Fruit fly (Drosophila melanogaster) whole organism, embryonic: ENCODE results near the gene tex.
A peak's percentile ranks its signal among the peaks of the same experiment; 100 is the strongest.

Experiments used
- CG10366 ChIP-seq: fragments of 200-800 bp; sonication (Bioruptor generic); IDR thresholded peaks from 2 replicates; pipeline ENCODE4 v1.3.6; 2022; ENCODE audit warnings: missing biosample characterization, missing genetic modification characterization
- CG10979 ChIP-seq: fragments of 200-800 bp; sonication (Bioruptor generic); optimal IDR thresholded peaks from 2 replicates; lab custom pipeline; 2018; ENCODE audit warnings: missing biosample characterization, mild to moderate bottlenecking, missing genetic modification characterization, moderate library complexity
- CG15011 ChIP-seq: fragments of 200-800 bp; sonication (Bioruptor generic); optimal IDR thresholded peaks from 3 replicates; lab custom pipeline; 2018; ENCODE audit warnings: missing biosample characterization, mild to moderate bottlenecking, missing genetic modification characterization
- CG15601 ChIP-seq: fragments of 200-800 bp; sonication (Bioruptor generic); optimal IDR thresholded peaks from 3 replicates; lab custom pipeline; 2019; ENCODE audit warnings: missing biosample characterization, mild to moderate bottlenecking, missing genetic modification characterization, moderate library complexity
- CG16815 ChIP-seq: fragments of 200-800 bp; sonication (Bioruptor generic); optimal IDR thresholded peaks from 3 replicates; lab custom pipeline; 2017; ENCODE audit warnings: missing biosample characterization, mild to moderate bottlenecking, missing genetic modification characterization
- CG17328 ChIP-seq: fragments of 200-800 bp; sonication (Bioruptor generic); IDR thresholded peaks from 2 replicates; pipeline ENCODE4 v1.3.6; 2022; ENCODE audit warnings: missing biosample characterization, missing genetic modification characterization
- CG17568 ChIP-seq: fragments of 200-800 bp; sonication (Bioruptor generic); optimal IDR thresholded peaks from 2 replicates; lab custom pipeline; 2018; ENCODE audit warnings: missing biosample characterization, mild to moderate bottlenecking, missing genetic modification characterization, moderate library complexity
- CG17829 ChIP-seq: fragments of 200-800 bp; optimal IDR thresholded peaks from 2 replicates; lab custom pipeline; 2019; ENCODE audit warnings: missing biosample characterization, mild to moderate bottlenecking, missing genetic modification characterization, moderate library complexity
- CG30020 ChIP-seq: fragments of 200-800 bp; optimal IDR thresholded peaks from 2 replicates; lab custom pipeline; 2019; ENCODE audit warnings: missing biosample characterization, mild to moderate bottlenecking, missing genetic modification characterization, moderate library complexity
- CG30403 ChIP-seq: fragments of 200-800 bp; sonication (Bioruptor generic); optimal IDR thresholded peaks from 3 replicates; lab custom pipeline; 2016; ENCODE audit warnings: missing biosample characterization, missing genetic modification characterization
- CG32772 ChIP-seq: fragments of 200-800 bp; sonication (Bioruptor generic); IDR thresholded peaks from 2 replicates; pipeline ENCODE4 v1.3.6; 2022; ENCODE audit warnings: missing biosample characterization, missing genetic modification characterization
- CG34224 ChIP-seq: fragments of 200-800 bp; sonication (Bioruptor generic); IDR thresholded peaks from 3 replicates; pipeline ENCODE4 v1.3.6; 2022; ENCODE audit warnings: missing biosample characterization, missing genetic modification characterization; ENCODE audit not compliant: partially characterized antibody
- CG4707 ChIP-seq: fragments of 200-800 bp; sonication (Bioruptor generic); optimal IDR thresholded peaks from 2 replicates; lab custom pipeline; 2018; ENCODE audit warnings: missing biosample characterization, mild to moderate bottlenecking, missing genetic modification characterization, moderate library complexity
- CG6654 ChIP-seq: fragments of 200-800 bp; sonication (Bioruptor generic); optimal IDR thresholded peaks from 2 replicates; lab custom pipeline; 2017; ENCODE audit warnings: missing biosample characterization, mild to moderate bottlenecking, missing genetic modification characterization
- CG6765 ChIP-seq: fragments of 200-800 bp; sonication (Bioruptor generic); optimal IDR thresholded peaks from 3 replicates; lab custom pipeline; 2017; ENCODE audit warnings: missing biosample characterization, mild to moderate bottlenecking, missing genetic modification characterization
- CG7963 ChIP-seq: fragments of 200-800 bp; sonication (Bioruptor generic); IDR thresholded peaks from 3 replicates; pipeline ENCODE4 v1.3.6; 2022; ENCODE audit warnings: missing biosample characterization, missing genetic modification characterization; ENCODE audit not compliant: partially characterized antibody
- CG8359 ChIP-seq: fragments of 200-800 bp; sonication (Bioruptor generic); optimal IDR thresholded peaks from 2 replicates; lab custom pipeline; 2017; ENCODE audit warnings: missing biosample characterization, mild to moderate bottlenecking, missing genetic modification characterization, borderline replicate concordance
- CG8478 ChIP-seq: fragments of >200 bp; optimal IDR thresholded peaks from 2 replicates; lab custom pipeline; 2018
- CG9215 ChIP-seq: fragments of 200-800 bp; sonication (Bioruptor generic); IDR thresholded peaks from 2 replicates; pipeline ENCODE4 v1.3.6; 2022; ENCODE audit warnings: missing biosample characterization, missing genetic modification characterization
- CoRest ChIP-seq: fragments of 200-800 bp; sonication (Bioruptor generic); optimal IDR thresholded peaks from 3 replicates; lab custom pipeline; 2018; ENCODE audit warnings: missing biosample characterization, mild to moderate bottlenecking, missing genetic modification characterization, moderate library complexity
- Hmx ChIP-seq: fragments of 200-800 bp; sonication (Bioruptor generic); optimal IDR thresholded peaks from 2 replicates; lab custom pipeline; 2016; ENCODE audit warnings: missing biosample characterization, missing genetic modification characterization
- Hr78 ChIP-seq, 2 experiments: fragments of 200-800 bp in 1 of 2; fragments of >200 bp in 1 of 2; sonication (Bioruptor generic) in 1 of 2; optimal IDR thresholded peaks; 2 replicates each; lab custom pipeline; 2017 to 2019; ENCODE audit warnings: missing biosample characterization in 2 of 2, missing genetic modification characterization in 2 of 2, mild to moderate bottlenecking in 1 of 2, moderate library complexity in 1 of 2
- Mrtf ChIP-seq: fragments of 200-800 bp; sonication (Bioruptor generic); IDR thresholded peaks from 3 replicates; pipeline ENCODE4 v1.3.6; 2022; ENCODE audit warnings: missing biosample characterization, missing genetic modification characterization
- Neu2 ChIP-seq: fragments of 200-800 bp; sonication (Bioruptor generic); optimal IDR thresholded peaks from 3 replicates; lab custom pipeline; 2016; ENCODE audit warnings: missing biosample characterization, missing genetic modification characterization, borderline replicate concordance
- Nf-YB ChIP-seq: fragments of 200-800 bp; sonication (Bioruptor generic); optimal IDR thresholded peaks from 3 replicates; lab custom pipeline; 2019; ENCODE audit warnings: missing biosample characterization, mild to moderate bottlenecking, missing genetic modification characterization, moderate library complexity
- NfI ChIP-seq: fragments of 200-800 bp; sonication (Bioruptor generic); optimal IDR thresholded peaks from 3 replicates; lab custom pipeline; 2018; ENCODE audit warnings: missing biosample characterization, mild to moderate bottlenecking, missing genetic modification characterization, moderate library complexity
- Oli ChIP-seq: fragments of 200-800 bp; sonication (Bioruptor generic); optimal IDR thresholded peaks from 2 replicates; lab custom pipeline; 2018; ENCODE audit warnings: missing biosample characterization, mild to moderate bottlenecking, missing genetic modification characterization, moderate library complexity
- Ravus ChIP-seq: fragments of 200-800 bp; sonication (Bioruptor generic); IDR thresholded peaks from 2 replicates; pipeline ENCODE4 v1.3.6; 2022; ENCODE audit warnings: missing biosample characterization, missing genetic modification characterization
- ash1 ChIP-seq: fragments of 200-800 bp; sonication (Bioruptor generic); optimal IDR thresholded peaks from 2 replicates; lab custom pipeline; 2018; ENCODE audit warnings: missing biosample characterization, mild to moderate bottlenecking, missing genetic modification characterization
- bcd ChIP-seq: fragments of 200-800 bp; sonication (Bioruptor generic); optimal IDR thresholded peaks from 2 replicates; lab custom pipeline; 2017; ENCODE audit warnings: missing biosample characterization, mild to moderate bottlenecking, missing genetic modification characterization
- btn ChIP-seq: fragments of 200-800 bp; sonication (Bioruptor generic); optimal IDR thresholded peaks from 2 replicates; lab custom pipeline; 2016; ENCODE audit warnings: missing biosample characterization, missing genetic modification characterization
- chif ChIP-seq, 2 experiments: fragments of 200-800 bp; sonication (Bioruptor generic); optimal IDR thresholded peaks; 3 replicates each; lab custom pipeline; 2016; ENCODE audit warnings: missing biosample characterization in 2 of 2, missing genetic modification characterization in 2 of 2
- dati ChIP-seq: fragments of 200-800 bp; sonication (Bioruptor generic); IDR thresholded peaks from 2 replicates; pipeline ENCODE4 v1.3.6; 2022; ENCODE audit warnings: missing biosample characterization, missing genetic modification characterization
- dm ChIP-seq: fragments of 200-800 bp; sonication (Bioruptor generic); optimal IDR thresholded peaks from 3 replicates; lab custom pipeline; 2016; ENCODE audit warnings: missing biosample characterization, missing genetic modification characterization
- gem ChIP-seq: fragments of 200-800 bp; sonication (Bioruptor generic); optimal IDR thresholded peaks from 2 replicates; lab custom pipeline; 2019; ENCODE audit warnings: missing biosample characterization, mild to moderate bottlenecking, missing genetic modification characterization, moderate library complexity
- gt ChIP-seq: fragments of 200-800 bp; sonication (Bioruptor generic); IDR thresholded peaks from 2 replicates; pipeline ENCODE4 v1.3.6; 2022; ENCODE audit warnings: missing biosample characterization, missing genetic modification characterization
- ham ChIP-seq: fragments of 200-800 bp; sonication (Bioruptor generic); IDR thresholded peaks from 2 replicates; pipeline ENCODE4 v1.3.6; 2022; ENCODE audit warnings: missing biosample characterization, missing genetic modification characterization
- ind ChIP-seq: fragments of 200-800 bp; sonication (Bioruptor generic); optimal IDR thresholded peaks from 3 replicates; lab custom pipeline; 2016; ENCODE audit warnings: missing biosample characterization, missing genetic modification characterization
- otp ChIP-seq: fragments of 200-800 bp; sonication (Bioruptor generic); IDR thresholded peaks from 3 replicates; pipeline ENCODE4, ENCODE4 v1.3.6; 2022; ENCODE audit warnings: missing biosample characterization, missing genetic modification characterization
- prd ChIP-seq, 3 experiments: fragments of >200 bp in 2 of 3; fragments of 200-800 bp in 1 of 3; sonication (Bioruptor generic) in 1 of 3; optimal IDR thresholded peaks in 2 of 3; IDR thresholded peaks in 1 of 3; 2 replicates in 2 of 3; 3 replicates in 1 of 3; pipeline versions ENCODE4 v1.3.6 to Lab custom; 2017 to 2022; ENCODE audit warnings: missing biosample characterization in 1 of 3, missing genetic modification characterization in 1 of 3
- sc ChIP-seq, 3 experiments: fragments of >200 bp in 2 of 3; fragments of 200-800 bp in 1 of 3; sonication (Bioruptor generic) in 1 of 3; optimal IDR thresholded peaks; 2 replicates in 2 of 3; 3 replicates in 1 of 3; lab custom pipeline; 2017; ENCODE audit warnings: mild to moderate bottlenecking in 1 of 3, missing biosample characterization in 1 of 3, missing genetic modification characterization in 1 of 3, missing genetic modification reagents in 1 of 3
- schlank ChIP-seq: fragments of 200-800 bp; sonication (Bioruptor generic); optimal IDR thresholded peaks from 2 replicates; lab custom pipeline; 2018; ENCODE audit warnings: missing biosample characterization, mild to moderate bottlenecking, missing genetic modification characterization
- tll ChIP-seq, 2 experiments: fragments of 200-800 bp in 1 of 2; fragments of >200 bp in 1 of 2; sonication (Bioruptor generic) in 1 of 2; optimal IDR thresholded peaks; 2 replicates each; lab custom pipeline; 2017 to 2019; ENCODE audit warnings: missing biosample characterization in 2 of 2, missing genetic modification characterization in 2 of 2, mild to moderate bottlenecking in 1 of 2, moderate library complexity in 1 of 2
- unc-4 ChIP-seq: fragments of 200-800 bp; sonication (Bioruptor generic); IDR thresholded peaks from 2 replicates; pipeline ENCODE4 v1.3.6; 2022; ENCODE audit warnings: missing biosample characterization, missing genetic modification characterization; ENCODE audit not compliant: partially characterized antibody
- vvl ChIP-seq: fragments of 200-800 bp; sonication (Bioruptor generic); IDR thresholded peaks from 2 replicates; pipeline ENCODE4 v1.3.6; 2022; ENCODE audit warnings: missing biosample characterization, missing genetic modification characterization
- wor ChIP-seq: fragments of 200-800 bp; sonication (Bioruptor generic); IDR thresholded peaks from 2 replicates; pipeline ENCODE4 v1.3.6; 2022; ENCODE audit warnings: missing biosample characterization, missing genetic modification characterization
- zen2 ChIP-seq: fragments of 200-800 bp; sonication (Bioruptor generic); IDR thresholded peaks from 3 replicates; pipeline ENCODE4 v1.3.6; 2022; ENCODE audit warnings: missing biosample characterization, missing genetic modification characterization; ENCODE audit not compliant: partially characterized antibody

Gene tex

DNA sequence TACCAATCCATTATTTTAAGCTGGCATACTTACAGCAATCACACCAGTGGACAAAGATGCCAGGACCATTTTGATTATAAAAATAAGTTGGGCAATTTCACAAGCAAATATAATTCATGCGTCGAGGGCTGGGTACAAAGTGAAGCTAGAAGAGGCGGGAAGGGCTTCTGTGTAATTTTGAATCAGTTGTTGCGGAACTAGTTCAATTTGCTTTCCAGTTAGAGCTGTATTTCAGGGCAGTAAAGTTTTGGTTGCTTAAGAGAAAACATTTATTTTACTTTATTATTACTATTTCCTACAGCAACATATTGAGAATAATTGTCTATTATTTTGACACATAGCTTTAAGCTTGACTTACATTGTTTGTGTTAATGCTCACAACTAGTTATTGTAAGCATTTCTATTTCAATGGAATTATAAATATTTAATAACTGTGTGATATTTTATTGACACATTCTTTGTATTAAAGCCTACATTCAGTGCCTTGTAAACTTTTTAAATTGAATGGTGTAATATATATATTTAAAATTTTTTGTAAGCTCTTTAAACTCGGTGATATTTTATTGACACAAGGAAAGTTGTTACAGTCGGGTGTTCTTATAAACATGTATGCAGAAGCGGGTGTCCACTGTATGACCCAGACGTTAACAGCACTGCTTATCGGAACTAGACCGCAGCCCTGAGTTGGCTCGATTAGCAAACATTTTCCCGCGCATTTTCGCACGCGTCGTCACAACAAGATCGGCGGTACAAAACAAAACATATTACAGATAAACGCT lies 44.0 kb downstream of the tex start, which contains the start of the genes RPA1 and Mcm2 (continued):
- TF ChIP-seq Ravus (GFP tag; lab: Robert Waterston, UW) (no peak), unc-4 (GFP tag; lab: Robert Waterston, UW) (no peak), Hr78 (GFP tag; optimal IDR thresholded peaks at IDR 0.05; lab: Kevin White, UChicago) (no peak), zen2 (GFP tag; lab: Robert Waterston, UW) (0 out of 3 replicates have a peak, but pooled peaks have one; percentile 6), CG17568 (GFP tag; lab: Kevin White, UChicago) (no peak), CG6765 (GFP tag; lab: Kevin White, UChicago) (peak; percentile 56), CG10979 (tag; lab: Kevin White, UChicago) (peak; percentile 66), CG32772 (GFP tag; lab: Robert Waterston, UW) (peak; percentile 70), ham (GFP tag; lab: Robert Waterston, UW) (no peak), CG30403 (GFP tag; lab: Kevin White, UChicago) (peak; percentile 90), CG34224 (GFP tag; lab: Robert Waterston, UW) (no peak), prd (optimal IDR thresholded peaks at IDR 0.05; lab: Kevin White, UChicago) (no peak), prd (GFP tag; IDR thresholded peaks at IDR 0.05; lab: Robert Waterston, UW) (peak; percentile 88), wor (GFP tag; lab: Robert Waterston, UW) (peak; percentile 47; the same call in 1 of the 2 replicates), ash1 (no peak), CG6654 (GFP tag; lab: Kevin White, UChicago) (peak; percentile 40), chif (GFP tag; optimal IDR thresholded peaks at IDR 0.05; lab: Kevin White, UChicago) (peak in 1 of 2 experiments; percentile 66), CG10366 (GFP tag; lab: Robert Waterston, UW) (peak; percentile 71), CG8478 (no peak), CG30020 (tag; lab: Kevin White, UChicago) (peak; percentile 70), Neu2 (no peak), Oli (tag; lab: Kevin White, UChicago) (peak; percentile 71), btn (GFP tag; lab: Kevin White, UChicago) (no peak), CG8359 (GFP tag; lab: Kevin White, UChicago) (peak; percentile 33), gem (tag; lab: Kevin White, UChicago) (peak; percentile 84), CG15601 (tag; lab: Kevin White, UChicago) (peak; percentile 47), CG9215 (GFP tag; lab: Robert Waterston, UW) (peak; percentile 83), otp (peak; percentile 58; the same call in 1 of the 3 replicates), Mrtf (GFP tag; lab: Robert Waterston, UW) (peak; percentile 75; the same call in 1 of the 3 replicates), tll (GFP tag; optimal IDR thresholded peaks at IDR 0.05; lab: Kevin White, UChicago) (no peak), schlank (peak; percentile 33), CG4707 (GFP tag; lab: Kevin White, UChicago) (no peak), Hmx (no peak), CoRest (tag; lab: Kevin White, UChicago) (peak; percentile 93), bcd (GFP tag; lab: Kevin White, UChicago) (peak; percentile 83), gt (GFP tag; lab: Robert Waterston, UW) (no peak), dati (0 out of 2 replicates have a peak, but pooled peaks have one; percentile 23), CG15011 (no peak), NfI (GFP tag; lab: Kevin White, UChicago) (peak; percentile 82), sc (optimal IDR thresholded peaks at IDR 0.05; lab: Kevin White, UChicago) (no peak), sc (GFP tag; optimal IDR thresholded peaks at IDR 0.05; lab: Kevin White, UChicago) (peak; percentile 58), dm (GFP tag; lab: Kevin White, UChicago) (peak; percentile 34), CG17328 (GFP tag; lab: Robert Waterston, UW) (peak; percentile 41), CG16815 (GFP tag; lab: Kevin White, UChicago) (peak; percentile 89), Nf-YB (GFP tag; lab: Kevin White, UChicago) (peak; percentile 51), ind (GFP tag; lab: Kevin White, UChicago) (peak; percentile 87), CG7963 (GFP tag; lab: Robert Waterston, UW) (no peak), vvl (peak; percentile 78), CG17829 (peak; percentile 81)
